Worm (Caenorhabditis elegans): ENCODE data around the gene F31D5.1.

The F31D5.1 gene

DNA sequence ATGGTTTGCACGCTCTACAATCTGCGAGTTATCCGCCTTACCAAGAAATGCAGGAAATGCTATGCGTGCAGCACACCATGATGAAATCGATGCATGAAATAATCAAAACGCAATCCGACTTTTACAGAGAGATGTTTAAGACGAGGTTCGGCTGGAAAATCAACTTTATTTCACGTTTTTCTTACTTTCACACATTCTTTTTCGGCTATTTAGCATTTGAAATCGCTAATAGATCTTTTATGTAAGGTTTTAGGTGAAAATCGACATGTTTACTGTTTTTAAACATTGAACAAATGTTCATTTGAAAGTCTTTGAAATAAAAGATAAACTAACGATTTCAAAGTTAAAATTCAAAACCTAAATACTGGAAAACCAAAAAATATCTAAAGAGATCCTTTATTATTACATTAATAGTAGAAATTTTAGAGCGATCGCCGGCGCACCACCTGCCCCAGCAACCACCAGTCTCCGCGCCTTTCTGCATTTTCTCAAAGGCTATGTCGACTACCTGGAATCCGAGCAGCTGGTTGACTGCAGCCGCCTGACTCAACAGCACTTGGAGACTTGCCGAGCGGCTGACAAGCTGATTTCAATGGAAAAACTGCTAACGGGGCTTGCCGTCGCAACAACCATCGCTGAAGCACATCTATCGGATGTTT, 9.1 kb downstream of the F31D5.1 start:
- TF ChIP-seq set-16 (GFP tag; IDR thresholded peaks at IDR 0.05) (peak; percentile 67), pha-4 (GFP tag; IDR thresholded peaks at IDR 0.05) (peak; percentile 53), pha-4 (tag; optimal IDR thresholded peaks at IDR 0.05) (no peak), gei-8 (GFP tag; optimal IDR thresholded peaks at IDR 0.05) (no peak), spr-1 (tag; optimal IDR thresholded peaks at IDR 0.05) (no peak), zip-11 (GFP tag; IDR thresholded peaks at IDR 0.05) (no peak), F49E8.2 (tag; optimal IDR thresholded peaks at IDR 0.05; ENCODE audit: borderline replicate concordance) (peak; percentile 20), unc-62 (GFP tag; optimal IDR thresholded peaks at IDR 0.05 in 1 of 2) (peak in 1 of 2 experiments; percentile 89), unc-62 (tag; optimal IDR thresholded peaks at IDR 0.05) (no peak), snpc-4 (tag; optimal IDR thresholded peaks at IDR 0.05) (no peak), dmd-8 (GFP tag; IDR thresholded peaks at IDR 0.05) (0 out of 2 replicates have a peak, but pooled peaks have one; percentile 28), ceh-44 (GFP tag; IDR thresholded peaks at IDR 0.05) (no peak), aha-1 (tag) (peak; percentile 71), php-3 (GFP tag; IDR thresholded peaks at IDR 0.05) (peak; percentile 36; the same call in 1 of the 2 replicates), lin-13 (GFP tag; optimal IDR thresholded peaks at IDR 0.05) (no peak), D1046.2 (GFP tag; IDR thresholded peaks at IDR 0.05) (peak; percentile 7; the same call in 1 of the 2 replicates), arid-1 (GFP tag; conservative IDR thresholded peaks at IDR 0.05) (peak; percentile 63), saeg-2 (GFP tag; IDR thresholded peaks at IDR 0.05) (0 out of 2 replicates have a peak, but pooled peaks have one; percentile 29), madf-9 (GFP tag; conservative IDR thresholded peaks at IDR 0.05) (no peak), fos-1 (tag; optimal IDR thresholded peaks at IDR 0.05) (no peak), unc-130 (GFP tag; optimal IDR thresholded peaks at IDR 0.05) (no peak), ztf-7 (tag; optimal IDR thresholded peaks at IDR 0.05) (no peak), ZK546.5 (tag; optimal IDR thresholded peaks at IDR 0.05) (no peak), mxl-3 (GFP tag; optimal IDR thresholded peaks at IDR 0.05) (no peak), unc-39 (tag; optimal IDR thresholded peaks at IDR 0.05) (no peak), daf-19 (GFP tag; conservative IDR thresholded peaks at IDR 0.05) (no peak), Y48G9A.11 (GFP tag; IDR thresholded peaks at IDR 0.05) (peak; percentile 29; the same call in 1 of the 2 replicates), F26F4.8 (GFP tag; conservative IDR thresholded peaks at IDR 0.05) (peak; percentile 66; the same call in 1 of the 2 replicates), dpl-1 (GFP tag; optimal IDR thresholded peaks at IDR 0.05) (no peak), snpc-1.2 (GFP tag; IDR thresholded peaks at IDR 0.05) (peak; percentile 53; the same call in 1 of the 2 replicates), egl-43 (GFP tag; IDR thresholded peaks at IDR 0.05) (peak; percentile 81), mes-2 (tag; optimal IDR thresholded peaks at IDR 0.05; ENCODE audit: poor library complexity, severe bottlenecking) (no peak), lin-1 (GFP tag; IDR thresholded peaks at IDR 0.05) (0 out of 2 replicates have a peak, but pooled peaks have one; percentile 21), lin-38 (GFP tag; IDR thresholded peaks at IDR 0.05) (peak; percentile 59), nhr-111 (GFP tag; optimal IDR thresholded peaks at IDR 0.05) (peak; percentile 33)

DNA sequence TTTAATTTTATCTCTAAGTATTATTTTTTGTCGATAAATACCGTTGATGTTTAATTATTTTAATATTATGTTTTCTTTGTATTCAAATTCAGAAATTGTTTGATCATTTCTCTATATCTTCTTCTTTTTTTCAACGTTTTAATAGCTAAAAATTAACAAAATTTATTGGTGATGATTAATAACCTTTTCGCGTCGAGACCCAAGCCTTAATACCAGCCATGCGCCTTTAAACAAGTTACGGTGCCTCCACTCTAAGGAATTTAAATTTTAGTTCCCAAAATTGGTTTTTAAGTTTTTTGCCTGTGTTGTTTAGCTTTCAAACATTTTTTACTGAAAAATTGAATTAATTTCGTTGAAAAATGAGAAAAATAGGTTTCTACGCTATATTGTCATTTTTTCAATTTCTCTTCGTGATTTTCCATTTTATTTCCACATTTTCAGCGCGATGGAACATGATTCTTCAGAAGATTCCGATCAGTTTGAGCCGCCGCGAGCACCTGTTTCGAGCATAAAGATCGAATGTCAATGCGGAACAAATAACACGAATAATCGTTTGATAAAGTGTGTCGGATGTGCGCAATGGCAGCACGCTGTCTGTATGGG, 10.0 kb downstream of the F31D5.1 start, which contains the start of gene C16A11.3:
C16A11.3 (plus strand) TSS at position 440 of the 603 bp plus-strand sequence.
- no peak for TF ChIP-seq F37D6.2 (tag; optimal IDR thresholded peaks at IDR 0.05)
- no peak for TF ChIP-seq nhr-77 (tag; optimal IDR thresholded peaks at IDR 0.05)
- TF ChIP-seq dmd-8 (GFP tag; IDR thresholded peaks at IDR 0.05), result no peak
- TF ChIP-seq arid-1 (GFP tag; conservative IDR thresholded peaks at IDR 0.05), result peak; percentile 41; the same call in 1 of the 2 replicates
- 0 out of 2 replicates have a peak, but pooled peaks have one; percentile 28 for TF ChIP-seq zfp-3 (GFP tag; conservative IDR thresholded peaks at IDR 0.05)
- no peak for TF ChIP-seq daf-16 (GFP tag; optimal IDR thresholded peaks at IDR 0.05)
- no peak for TF ChIP-seq daf-16 (tag; optimal IDR thresholded peaks at IDR 0.05)
- TF ChIP-seq unc-130 (GFP tag; optimal IDR thresholded peaks at IDR 0.05), result peak; percentile 58
- no peak for TF ChIP-seq R02D3.7 (tag; optimal IDR thresholded peaks at IDR 0.05)
- no peak for TF ChIP-seq F26F4.8 (GFP tag; conservative IDR thresholded peaks at IDR 0.05)
- no peak for TF ChIP-seq vab-7 (GFP tag; IDR thresholded peaks at IDR 0.05)
- TF ChIP-seq set-16 (GFP tag; IDR thresholded peaks at IDR 0.05), result no peak
- no peak for TF ChIP-seq daf-8 (GFP tag; IDR thresholded peaks at IDR 0.05)
- TF ChIP-seq unc-39 (tag; optimal IDR thresholded peaks at IDR 0.05), result no peak
- TF ChIP-seq F49E8.2 (tag; optimal IDR thresholded peaks at IDR 0.05; ENCODE audit: borderline replicate concordance), result peak; percentile 79
- TF ChIP-seq nhr-6 (tag; optimal IDR thresholded peaks at IDR 0.05), result no peak
- no peak for TF ChIP-seq ZK337.2 (GFP tag; IDR thresholded peaks at IDR 0.05)
- TF ChIP-seq sdz-12 (GFP tag; optimal IDR thresholded peaks at IDR 0.05), result no peak
- TF ChIP-seq lir-3 (tag; optimal IDR thresholded peaks at IDR 0.05), result no peak
- TF ChIP-seq T26A8.4 (GFP tag; IDR thresholded peaks at IDR 0.05), result no peak
- TF ChIP-seq ceh-20 (GFP tag; IDR thresholded peaks at IDR 0.05), result no peak
- TF ChIP-seq lin-1 (GFP tag; IDR thresholded peaks at IDR 0.05), result 0 out of 2 replicates have a peak, but pooled peaks have one; percentile 26

Data from whole organism, L4 larva.